Worm (Caenorhabditis elegans) whole organism, young adult: ENCODE data around the gene C25H3.17.

Experiments used
- B0035.1 ChIP-seq: sonication (generic microtip); optimal IDR thresholded peaks from 2 replicates; lab custom pipeline; 2016; ENCODE audit warnings: missing genetic modification characterization, mild to moderate bottlenecking, missing compliant biosample characterization, missing genotype, missing genetic modification reagents
- C06A6.2 ChIP-seq: fragments of 200-800 bp; sonication (Bioruptor generic); conservative IDR thresholded peaks from 2 replicates; pipeline ENCODE4 v1.3.6; 2022; ENCODE audit warnings: missing genetic modification characterization, missing compliant biosample characterization
- F22D6.2 ChIP-seq: sonication (generic microtip); optimal IDR thresholded peaks from 2 replicates; lab custom pipeline; 2016; ENCODE audit warnings: mild to moderate bottlenecking, missing genetic modification characterization, missing compliant biosample characterization
- F23B12.7 ChIP-seq: sonication (generic microtip); optimal IDR thresholded peaks from 2 replicates; lab custom pipeline; 2017; ENCODE audit warnings: missing genetic modification characterization, mild to moderate bottlenecking, missing compliant biosample characterization, antibody characterized with exemption, moderate library complexity; ENCODE audit not compliant: insufficient read depth
- F52B5.7 ChIP-seq: sonication (generic microtip); optimal IDR thresholded peaks from 2 replicates; lab custom pipeline; 2016; ENCODE audit warnings: mild to moderate bottlenecking, missing genetic modification characterization, missing compliant biosample characterization
- F57A8.1 ChIP-seq: fragments of 200-800 bp; sonication (Bioruptor generic); optimal IDR thresholded peaks from 2 replicates; lab custom pipeline; 2018; ENCODE audit warnings: mild to moderate bottlenecking, missing genetic modification characterization, moderate library complexity, missing compliant biosample characterization
- F57C9.4 ChIP-seq: sonication (generic microtip); optimal IDR thresholded peaks from 2 replicates; lab custom pipeline; 2017; ENCODE audit warnings: mild to moderate bottlenecking, missing genetic modification characterization, missing compliant biosample characterization
- K12H6.12 ChIP-seq: fragments of 200-800 bp; sonication (Bioruptor generic); optimal IDR thresholded peaks from 2 replicates; lab custom pipeline; 2018; ENCODE audit warnings: mild to moderate bottlenecking, missing genetic modification characterization, missing compliant biosample characterization
- Y53G8AR.9 ChIP-seq: fragments of 200-800 bp; sonication (Bioruptor generic); conservative IDR thresholded peaks from 2 replicates; pipeline ENCODE4 v1.3.6; 2022; ENCODE audit warnings: missing genetic modification reagents, missing genetic modification characterization, missing compliant biosample characterization
- Y56A3A.18 ChIP-seq: fragments of 200-800 bp; sonication (Bioruptor generic); IDR thresholded peaks from 2 replicates; pipeline ENCODE4 v1.3.6; 2022; ENCODE audit warnings: missing genetic modification reagents, missing genetic modification characterization, missing compliant biosample characterization
- Y67H2A.10 ChIP-seq: fragments of 200-800 bp; sonication (Bioruptor generic); conservative IDR thresholded peaks from 2 replicates; pipeline ENCODE4 v1.3.6; 2022; ENCODE audit warnings: missing genetic modification reagents, missing genetic modification characterization, missing compliant biosample characterization
- Y79H2A.3 ChIP-seq: fragments of 200-800 bp; sonication (Bioruptor generic); conservative IDR thresholded peaks from 2 replicates; pipeline ENCODE4 v1.3.6; 2022; ENCODE audit warnings: missing genetic modification reagents, missing genetic modification characterization, missing compliant biosample characterization
- attf-3 ChIP-seq: fragments of 200-800 bp; sonication (Bioruptor generic); conservative IDR thresholded peaks from 2 replicates; pipeline ENCODE4 v1.3.6; 2022; ENCODE audit warnings: missing genetic modification reagents, missing genetic modification characterization, missing compliant biosample characterization
- attf-5 ChIP-seq: fragments of 200-800 bp; sonication (Bioruptor generic); optimal IDR thresholded peaks from 2 replicates; lab custom pipeline; 2018; ENCODE audit warnings: mild to moderate bottlenecking, missing genetic modification characterization, missing compliant biosample characterization
- bed-1 ChIP-seq: fragments of 200-800 bp; sonication (Bioruptor generic); IDR thresholded peaks from 2 replicates; pipeline ENCODE4 v1.3.6; 2022; ENCODE audit warnings: missing genetic modification reagents, missing genetic modification characterization, missing compliant biosample characterization
- cebp-1 ChIP-seq, 2 experiments: fragments of 200-800 bp in 1 of 2; sonication (Bioruptor generic) in 1 of 2; sonication (generic microtip) in 1 of 2; IDR thresholded peaks in 1 of 2; optimal IDR thresholded peaks in 1 of 2; 2 replicates each; pipeline versions ENCODE4 v1.3.6 to Lab custom; 2017 to 2022; ENCODE audit warnings: missing compliant biosample characterization in 2 of 2, missing genetic modification characterization in 2 of 2, mild to moderate bottlenecking in 1 of 2, missing genetic modification reagents in 1 of 2, moderate library complexity in 1 of 2
- ceh-100 ChIP-seq: fragments of 200-800 bp; sonication (Bioruptor generic); IDR thresholded peaks from 2 replicates; pipeline ENCODE4 v1.3.6; 2022; ENCODE audit warnings: missing genetic modification reagents, missing genetic modification characterization, missing compliant biosample characterization
- ceh-58 ChIP-seq: fragments of 200-800 bp; sonication (Bioruptor generic); IDR thresholded peaks from 2 replicates; pipeline ENCODE4 v1.3.6; 2022; ENCODE audit warnings: missing genetic modification characterization, missing compliant biosample characterization
- chd-7 ChIP-seq: sonication (generic microtip); optimal IDR thresholded peaks from 2 replicates; lab custom pipeline; 2016; ENCODE audit warnings: mild to moderate bottlenecking, missing genetic modification characterization, moderate library complexity, missing compliant biosample characterization
- fkh-3 ChIP-seq: sonication (generic microtip); optimal IDR thresholded peaks from 2 replicates; lab custom pipeline; 2016; ENCODE audit warnings: mild to moderate bottlenecking, missing genetic modification characterization, missing compliant biosample characterization
- him-1 ChIP-seq: sonication (generic microtip); optimal IDR thresholded peaks from 2 replicates; lab custom pipeline; 2016; ENCODE audit warnings: missing genotype, missing genetic modification reagents, missing genetic modification characterization, missing compliant biosample characterization
- hlh-26 ChIP-seq: fragments of 200-800 bp; sonication (Bioruptor generic); conservative IDR thresholded peaks from 2 replicates; pipeline ENCODE4 v1.3.6; 2022; ENCODE audit warnings: missing genetic modification reagents, missing genetic modification characterization, missing compliant biosample characterization
- hmg-20 ChIP-seq: fragments of 200-800 bp; sonication (Bioruptor generic); IDR thresholded peaks from 2 replicates; pipeline ENCODE4 v1.3.6; 2022; ENCODE audit warnings: missing genetic modification reagents, missing genetic modification characterization, missing compliant biosample characterization
- hsf-1 ChIP-seq: fragments of 200-800 bp; sonication (Bioruptor generic); IDR thresholded peaks from 2 replicates; pipeline ENCODE4 v1.3.6; 2022; ENCODE audit warnings: missing genetic modification reagents, missing genetic modification characterization, missing compliant biosample characterization
- lag-1 ChIP-seq: fragments of 200-800 bp; sonication (Bioruptor generic); IDR thresholded peaks from 2 replicates; pipeline ENCODE4 v1.3.6; 2022; ENCODE audit warnings: missing genetic modification reagents, missing genetic modification characterization, missing compliant biosample characterization
- lir-1 ChIP-seq: fragments of 200-800 bp; sonication (Bioruptor generic); conservative IDR thresholded peaks from 2 replicates; pipeline ENCODE4 v1.3.6; 2022; ENCODE audit warnings: missing genetic modification reagents, missing genetic modification characterization, missing compliant biosample characterization
- lsy-27 ChIP-seq: sonication (generic microtip); optimal IDR thresholded peaks from 2 replicates; lab custom pipeline; 2017; ENCODE audit warnings: missing genetic modification characterization, mild to moderate bottlenecking, missing compliant biosample characterization, antibody characterized with exemption, missing genotype, borderline replicate concordance; ENCODE audit not compliant: insufficient read depth
- madf-8 ChIP-seq: fragments of 200-800 bp; sonication (Bioruptor generic); conservative IDR thresholded peaks from 2 replicates; pipeline ENCODE4 v1.3.6; 2022; ENCODE audit warnings: missing genetic modification reagents, missing genetic modification characterization, missing compliant biosample characterization
- mel-28 ChIP-seq: sonication (generic microtip); optimal IDR thresholded peaks from 2 replicates; lab custom pipeline; 2016; ENCODE audit warnings: borderline replicate concordance, mild to moderate bottlenecking, missing genetic modification characterization, missing compliant biosample characterization
- nfyb-1 ChIP-seq: fragments of 200-800 bp; sonication (Bioruptor generic); IDR thresholded peaks from 2 replicates; pipeline ENCODE4 v1.3.6; 2022; ENCODE audit warnings: missing genetic modification reagents, missing genetic modification characterization, missing compliant biosample characterization
- nhr-120 ChIP-seq: fragments of 200-800 bp; sonication (Bioruptor generic); IDR thresholded peaks from 2 replicates; pipeline ENCODE4 v1.3.6; 2022; ENCODE audit warnings: missing genetic modification characterization, missing compliant biosample characterization
- nhr-80 ChIP-seq: sonication (generic microtip); optimal IDR thresholded peaks from 2 replicates; lab custom pipeline; 2016; ENCODE audit warnings: missing genetic modification characterization, missing compliant biosample characterization
- nhr-90 ChIP-seq: sonication (generic microtip); optimal IDR thresholded peaks from 2 replicates; lab custom pipeline; 2016; ENCODE audit warnings: missing genotype, mild to moderate bottlenecking, missing genetic modification characterization, missing compliant biosample characterization
- rcor-1 ChIP-seq: fragments of 200-800 bp; sonication (Bioruptor generic); IDR thresholded peaks from 2 replicates; pipeline ENCODE4 v1.3.6; 2022; ENCODE audit warnings: missing genetic modification reagents, missing genetic modification characterization, missing compliant biosample characterization
- rec-8 ChIP-seq, 2 experiments: sonication (generic microtip); optimal IDR thresholded peaks; 2 replicates each; lab custom pipeline; 2016; ENCODE audit warnings: mild to moderate bottlenecking in 2 of 2, missing genetic modification characterization in 2 of 2, missing genetic modification reagents in 2 of 2, missing genotype in 2 of 2, missing biosample characterization in 1 of 2, missing compliant biosample characterization in 1 of 2, moderate library complexity in 1 of 2
- snpc-1.1 ChIP-seq: sonication (generic microtip); optimal IDR thresholded peaks from 2 replicates; lab custom pipeline; 2017; ENCODE audit warnings: missing genetic modification characterization, mild to moderate bottlenecking, missing compliant biosample characterization, antibody characterized with exemption, moderate library complexity, missing genotype, missing genetic modification reagents; ENCODE audit not compliant: insufficient read depth
- snpc-1.3 ChIP-seq: sonication (generic microtip); optimal IDR thresholded peaks from 2 replicates; lab custom pipeline; 2017; ENCODE audit warnings: missing genetic modification characterization, mild to moderate bottlenecking, missing compliant biosample characterization, antibody characterized with exemption, moderate library complexity, missing genotype, missing genetic modification reagents; ENCODE audit not compliant: insufficient read depth
- somi-1 ChIP-seq: fragments of 200-800 bp; sonication (Bioruptor generic); optimal IDR thresholded peaks from 2 replicates; lab custom pipeline; 2018; ENCODE audit warnings: mild to moderate bottlenecking, missing genetic modification characterization, missing compliant biosample characterization
- sptf-2 ChIP-seq: fragments of 200-800 bp; sonication (Bioruptor generic); optimal IDR thresholded peaks from 2 replicates; lab custom pipeline; 2018; ENCODE audit warnings: mild to moderate bottlenecking, missing genetic modification characterization, missing compliant biosample characterization
- tbx-9 ChIP-seq: sonication (generic microtip); optimal IDR thresholded peaks from 2 replicates; lab custom pipeline; 2016; ENCODE audit warnings: borderline replicate concordance, missing genetic modification characterization, inconsistent platforms, missing compliant biosample characterization
- tlf-1 ChIP-seq: fragments of 200-800 bp; sonication (Bioruptor generic); optimal IDR thresholded peaks from 2 replicates; lab custom pipeline; 2018; ENCODE audit warnings: mild to moderate bottlenecking, missing genetic modification characterization, missing compliant biosample characterization
- unc-62 ChIP-seq: fragments of 150-350 bp; optimal IDR thresholded peaks from 2 replicates; lab custom pipeline; 2014; ENCODE audit warnings: missing biosample characterization, missing genetic modification reagents, missing genetic modification characterization
- ztf-18 ChIP-seq: sonication (generic microtip); optimal IDR thresholded peaks from 2 replicates; lab custom pipeline; 2016; ENCODE audit warnings: missing genotype, mild to moderate bottlenecking, missing genetic modification characterization, missing compliant biosample characterization
- ztf-22 ChIP-seq: fragments of 200-800 bp; sonication (Bioruptor generic); optimal IDR thresholded peaks from 2 replicates; lab custom pipeline; 2018; ENCODE audit warnings: mild to moderate bottlenecking, missing genetic modification characterization, moderate library complexity, missing compliant biosample characterization
- ztf-25 ChIP-seq: fragments of 200-800 bp; sonication (Bioruptor generic); IDR thresholded peaks from 2 replicates; pipeline ENCODE4 v1.3.6; 2022; ENCODE audit warnings: missing genetic modification reagents, missing genetic modification characterization, missing compliant biosample characterization
- ztf-6 ChIP-seq: fragments of 200-800 bp; sonication (Bioruptor generic); IDR thresholded peaks from 2 replicates; pipeline ENCODE4 v1.3.6; 2022; ENCODE audit warnings: missing genetic modification reagents, missing genetic modification characterization, missing compliant biosample characterization

C25H3.17 gene

ce11 chrII:5661735-5662177 lies 7.7 kb downstream of the C25H3.17 start:
- TF ChIP-seq lsy-27 (tag; lab: Kevin White, UChicago) = peak; percentile 90
- TF ChIP-seq hmg-20 = peak; percentile 91
- TF ChIP-seq snpc-1.3 (tag; lab: Kevin White, UChicago) = no peak
- TF ChIP-seq C06A6.2 = peak; percentile 92
- TF ChIP-seq somi-1 = peak; percentile 90
- TF ChIP-seq snpc-1.1 (tag; lab: Kevin White, UChicago) = no peak
- peak; percentile 36 to 42 for TF ChIP-seq rec-8 (tag; optimal IDR thresholded peaks at IDR 0.05; lab: Kevin White, UChicago)
- peak; percentile 91 for TF ChIP-seq bed-1
- peak; percentile 43 for TF ChIP-seq him-1
- TF ChIP-seq lag-1 (GFP tag; lab: Robert Waterston, UW) = 0 out of 2 replicates have a peak, but pooled peaks have one; percentile 70
- peak; percentile 88 for TF ChIP-seq cebp-1 (GFP tag; IDR thresholded peaks at IDR 0.05; lab: Robert Waterston, UW)
- TF ChIP-seq cebp-1 (tag; optimal IDR thresholded peaks at IDR 0.05; lab: Kevin White, UChicago) = peak; percentile 90
- TF ChIP-seq F22D6.2 (tag; lab: Kevin White, UChicago) = peak; percentile 16
- TF ChIP-seq Y67H2A.10 = peak; percentile 85
- TF ChIP-seq fkh-3 (tag; lab: Kevin White, UChicago) = peak; percentile 99
- TF ChIP-seq ztf-25 (GFP tag; lab: Robert Waterston, UW) = peak; percentile 95; the same call in 1 of the 2 replicates
- TF ChIP-seq B0035.1 = peak; percentile 91
- peak; percentile 79 for TF ChIP-seq rcor-1
- peak; percentile 74 for TF ChIP-seq attf-3
- TF ChIP-seq ztf-18 (tag; lab: Kevin White, UChicago) = peak; percentile 28
- peak; percentile 98; the same call in 1 of the 2 replicates for TF ChIP-seq nhr-120 (GFP tag; lab: Robert Waterston, UW)
- TF ChIP-seq Y53G8AR.9 (GFP tag; lab: Robert Waterston, UW) = peak; percentile 97
- peak; percentile 100 for TF ChIP-seq F52B5.7 (tag; lab: Kevin White, UChicago)
- TF ChIP-seq F57A8.1 (GFP tag; lab: Kevin White, UChicago) = no peak
- TF ChIP-seq attf-5 (GFP tag; lab: Kevin White, UChicago) = peak; percentile 85
- peak; percentile 90 for TF ChIP-seq ceh-100 (GFP tag; lab: Robert Waterston, UW)
- TF ChIP-seq ztf-6 (GFP tag; lab: Robert Waterston, UW) = peak; percentile 83
- peak; percentile 55 for TF ChIP-seq ztf-22
- peak; percentile 87 for TF ChIP-seq nhr-90 (tag; lab: Kevin White, UChicago)
- peak; percentile 92 for TF ChIP-seq mel-28 (tag; lab: Kevin White, UChicago)
- no peak for TF ChIP-seq F23B12.7
- peak; percentile 99 for TF ChIP-seq tbx-9 (tag; lab: Kevin White, UChicago)
- 0 out of 2 replicates have a peak, but pooled peaks have one; percentile 78 for TF ChIP-seq hlh-26 (GFP tag; lab: Robert Waterston, UW)
- peak; percentile 100 for TF ChIP-seq nfyb-1 (GFP tag; lab: Robert Waterston, UW)
- TF ChIP-seq sptf-2 (GFP tag; lab: Kevin White, UChicago) = no peak
- TF ChIP-seq Y79H2A.3 (GFP tag; lab: Robert Waterston, UW) = peak; percentile 96
- peak; percentile 99 for TF ChIP-seq chd-7 (tag; lab: Kevin White, UChicago)
- TF ChIP-seq hsf-1 (GFP tag; lab: Robert Waterston, UW) = peak; percentile 89
- TF ChIP-seq Y56A3A.18 (GFP tag; lab: Robert Waterston, UW) = peak; percentile 93
- peak; percentile 98 for TF ChIP-seq F57C9.4
- TF ChIP-seq ceh-58 (GFP tag; lab: Robert Waterston, UW) = peak; percentile 97
- no peak for TF ChIP-seq madf-8
- peak; percentile 93 for TF ChIP-seq tlf-1 (GFP tag; lab: Kevin White, UChicago)
- peak; percentile 48 for TF ChIP-seq unc-62 (GFP tag; lab: Kevin White, UChicago)
- TF ChIP-seq K12H6.12 (tag; lab: Kevin White, UChicago) = peak; percentile 90
- TF ChIP-seq nhr-80 (tag; lab: Kevin White, UChicago) = peak; percentile 2
- peak; percentile 79 for TF ChIP-seq lir-1 (GFP tag; lab: Robert Waterston, UW)
